Fruit fly (Drosophila melanogaster) Kc167 (cell line): Measurements from ENCODE around the gene Ppm1.

Experiments used
- h ChIP-seq: fragments of >200 bp; optimal IDR thresholded peaks from 3 replicates; lab custom pipeline; 2018; ENCODE audit warnings: missing external identifiers
- insv ChIP-seq: fragments of >200 bp; optimal IDR thresholded peaks from 3 replicates; lab custom pipeline; 2018; ENCODE audit warnings: missing external identifiers
- ttk ChIP-seq: sonication (Bioruptor generic); optimal IDR thresholded peaks from 2 replicates; lab custom pipeline; 2017; ENCODE audit warnings: missing external identifiers

dm6 chr3L:624203-624914, 43.2 kb downstream of the Ppm1 start:
- no peak for TF ChIP-seq ttk (lab: Kevin White, UChicago)
- no peak for TF ChIP-seq h
- TF ChIP-seq insv (lab: Kevin White, UChicago) = no peak
